Fruit fly (Drosophila melanogaster) whole organism, embryonic: ENCODE data around the gene CG31924.

Experiments used
- ATbp ChIP-seq: fragments of 200-800 bp; sonication (Bioruptor generic); optimal IDR thresholded peaks from 2 replicates; lab custom pipeline; 2017; ENCODE audit warnings: missing biosample characterization, mild to moderate bottlenecking, missing genetic modification characterization, missing genetic modification reagents
- Ada2b ChIP-seq: fragments of 200-800 bp; sonication (Bioruptor generic); IDR thresholded peaks from 2 replicates; pipeline ENCODE4 v1.3.6; 2022; ENCODE audit warnings: missing biosample characterization, missing genetic modification characterization
- B-H2 ChIP-seq: fragments of 200-800 bp; sonication (Bioruptor generic); optimal IDR thresholded peaks from 2 replicates; lab custom pipeline; 2018; ENCODE audit warnings: missing biosample characterization, mild to moderate bottlenecking, missing genetic modification characterization
- CG10979 ChIP-seq: fragments of 200-800 bp; sonication (Bioruptor generic); optimal IDR thresholded peaks from 2 replicates; lab custom pipeline; 2018; ENCODE audit warnings: missing biosample characterization, mild to moderate bottlenecking, missing genetic modification characterization, moderate library complexity
- CG11560 ChIP-seq: fragments of 200-800 bp; sonication (Bioruptor generic); IDR thresholded peaks from 3 replicates; pipeline ENCODE4 v1.3.6; 2022; ENCODE audit warnings: missing biosample characterization, missing genetic modification characterization
- CG11696 ChIP-seq: fragments of 200-800 bp; sonication (Bioruptor generic); IDR thresholded peaks from 2 replicates; pipeline ENCODE4 v1.3.6; 2022; ENCODE audit warnings: missing biosample characterization, missing genetic modification characterization
- CG14965 ChIP-seq: fragments of 200-800 bp; sonication (Bioruptor generic); optimal IDR thresholded peaks from 2 replicates; lab custom pipeline; 2016; ENCODE audit warnings: missing biosample characterization, missing genetic modification characterization, borderline replicate concordance
- CG1647 ChIP-seq: fragments of 200-800 bp; sonication (Bioruptor generic); optimal IDR thresholded peaks from 3 replicates; lab custom pipeline; 2016; ENCODE audit warnings: missing biosample characterization, missing genetic modification characterization
- CG17361 ChIP-seq: fragments of 200-800 bp; sonication (Bioruptor generic); IDR thresholded peaks from 3 replicates; pipeline ENCODE4 v1.3.6; 2022; ENCODE audit warnings: missing biosample characterization, missing genetic modification characterization
- CG17568 ChIP-seq: fragments of 200-800 bp; sonication (Bioruptor generic); optimal IDR thresholded peaks from 2 replicates; lab custom pipeline; 2018; ENCODE audit warnings: missing biosample characterization, mild to moderate bottlenecking, missing genetic modification characterization, moderate library complexity
- CG17829 ChIP-seq: fragments of 200-800 bp; optimal IDR thresholded peaks from 2 replicates; lab custom pipeline; 2019; ENCODE audit warnings: missing biosample characterization, mild to moderate bottlenecking, missing genetic modification characterization, moderate library complexity
- CG7271 ChIP-seq: fragments of 200-800 bp; sonication (Bioruptor generic); optimal IDR thresholded peaks from 2 replicates; lab custom pipeline; 2018; ENCODE audit warnings: missing biosample characterization, mild to moderate bottlenecking, missing genetic modification characterization, moderate library complexity
- CG8359 ChIP-seq: fragments of 200-800 bp; sonication (Bioruptor generic); optimal IDR thresholded peaks from 2 replicates; lab custom pipeline; 2017; ENCODE audit warnings: missing biosample characterization, mild to moderate bottlenecking, missing genetic modification characterization, borderline replicate concordance
- Drgx ChIP-seq: fragments of 200-800 bp; sonication (Bioruptor generic); IDR thresholded peaks from 2 replicates; pipeline ENCODE4 v1.3.6; 2022; ENCODE audit warnings: missing biosample characterization, missing genetic modification characterization
- Ets65A ChIP-seq: fragments of 200-800 bp; sonication (Bioruptor generic); peaks from one replicate; lab custom pipeline; 2016; ENCODE audit warnings: missing biosample characterization, missing genetic modification characterization
- Gug ChIP-seq: fragments of 200-800 bp; sonication (Bioruptor generic); IDR thresholded peaks from 4 replicates; pipeline ENCODE4 v1.3.6; 2022; ENCODE audit warnings: missing biosample characterization, missing genetic modification characterization
- NK7.1 ChIP-seq: fragments of 200-800 bp; sonication (Bioruptor generic); optimal IDR thresholded peaks from 3 replicates; lab custom pipeline; 2016; ENCODE audit warnings: missing biosample characterization, missing genetic modification characterization
- Nf-YC ChIP-seq: fragments of 200-800 bp; optimal IDR thresholded peaks from 3 replicates; lab custom pipeline; 2019; ENCODE audit warnings: missing biosample characterization, mild to moderate bottlenecking, missing genetic modification characterization, moderate library complexity
- Poxn ChIP-seq: fragments of 200-800 bp; sonication (Bioruptor generic); IDR thresholded peaks from 2 replicates; pipeline ENCODE4 v1.3.6; 2022; ENCODE audit warnings: missing biosample characterization, missing genetic modification characterization
- Ssrp ChIP-seq: fragments of 200-800 bp; sonication (Bioruptor generic); optimal IDR thresholded peaks from 2 replicates; lab custom pipeline; 2018; ENCODE audit warnings: missing biosample characterization, mild to moderate bottlenecking, missing genetic modification characterization, moderate library complexity
- al ChIP-seq: fragments of 200-800 bp; sonication (Bioruptor generic); IDR thresholded peaks from 2 replicates; pipeline ENCODE4 v1.3.6; 2022; ENCODE audit warnings: missing biosample characterization, missing genetic modification characterization
- ara ChIP-seq: fragments of 200-800 bp; sonication (Bioruptor generic); IDR thresholded peaks from 2 replicates; pipeline ENCODE4 v1.3.6; 2022; ENCODE audit warnings: missing biosample characterization, missing genetic modification characterization
- bsh ChIP-seq, 2 experiments: fragments of 200-800 bp; sonication (Bioruptor generic); optimal IDR thresholded peaks; 2 replicates each; lab custom pipeline; 2017 to 2018; ENCODE audit warnings: mild to moderate bottlenecking in 2 of 2, missing biosample characterization in 2 of 2, missing genetic modification characterization in 2 of 2, moderate library complexity in 1 of 2
- chinmo ChIP-seq: fragments of 200-800 bp; sonication (Bioruptor generic); IDR thresholded peaks from 4 replicates; pipeline ENCODE4 v1.3.6; 2022; ENCODE audit warnings: missing biosample characterization, missing genetic modification characterization; ENCODE audit not compliant: partially characterized antibody
- dysf ChIP-seq: fragments of 200-800 bp; sonication (Bioruptor generic); IDR thresholded peaks from 3 replicates; pipeline ENCODE4 v1.3.6; 2022; ENCODE audit warnings: missing biosample characterization, missing genetic modification characterization
- exex ChIP-seq: fragments of 200-800 bp; sonication (Bioruptor generic); optimal IDR thresholded peaks from 4 replicates; lab custom pipeline; 2018; ENCODE audit warnings: missing biosample characterization, mild to moderate bottlenecking, missing genetic modification characterization, moderate library complexity
- fru ChIP-seq: fragments of >200 bp; optimal IDR thresholded peaks from 2 replicates; lab custom pipeline; 2017
- gsb-n ChIP-seq: fragments of 200-800 bp; sonication (Bioruptor generic); optimal IDR thresholded peaks from 3 replicates; lab custom pipeline; 2018; ENCODE audit warnings: missing biosample characterization, mild to moderate bottlenecking, missing genetic modification characterization
- jumu ChIP-seq: fragments of 200-800 bp; sonication (Bioruptor generic); optimal IDR thresholded peaks from 3 replicates; lab custom pipeline; 2016; ENCODE audit warnings: missing biosample characterization, missing genetic modification characterization
- nerfin-1 ChIP-seq: fragments of 200-800 bp; sonication (Bioruptor generic); optimal IDR thresholded peaks from 3 replicates; lab custom pipeline; 2019; ENCODE audit warnings: missing biosample characterization, mild to moderate bottlenecking, missing genetic modification characterization, moderate library complexity
- pb ChIP-seq: fragments of 200-800 bp; sonication (Bioruptor generic); optimal IDR thresholded peaks from 3 replicates; lab custom pipeline; 2016; ENCODE audit warnings: missing biosample characterization, missing genetic modification characterization
- pros ChIP-seq: fragments of 200-800 bp; sonication (Bioruptor generic); optimal IDR thresholded peaks from 3 replicates; lab custom pipeline; 2019; ENCODE audit warnings: missing biosample characterization, mild to moderate bottlenecking, missing genetic modification characterization, moderate library complexity
- sens ChIP-seq: fragments of 200-800 bp; sonication (Bioruptor generic); peaks from one replicate; lab custom pipeline; 2016; ENCODE audit warnings: missing biosample characterization, missing genetic modification characterization
- tna ChIP-seq: fragments of 200-800 bp; sonication (Bioruptor generic); IDR thresholded peaks from 2 replicates; pipeline ENCODE4 v1.3.6; 2022; ENCODE audit warnings: missing biosample characterization, missing genetic modification characterization; ENCODE audit not compliant: partially characterized antibody
- tx ChIP-seq: fragments of 200-800 bp; sonication (Bioruptor generic); optimal IDR thresholded peaks from 2 replicates; lab custom pipeline; 2016; ENCODE audit warnings: missing biosample characterization, missing genetic modification characterization
- zf30C ChIP-seq: fragments of 200-800 bp; sonication (Bioruptor generic); optimal IDR thresholded peaks from 3 replicates; lab custom pipeline; 2018; ENCODE audit warnings: missing biosample characterization, mild to moderate bottlenecking, missing genetic modification characterization

Gene CG31924

dm6 chr2L:1390271-1390670, 35.6 kb upstream of the CG31924 start (continued):
- peak; percentile 80 for TF ChIP-seq pros (GFP tag; lab: Kevin White, UChicago)
- TF ChIP-seq CG8359 (GFP tag; lab: Kevin White, UChicago), result no peak
- no peak for TF ChIP-seq dysf (GFP tag; lab: Robert Waterston, UW)
- TF ChIP-seq tx, result no peak
- no peak for TF ChIP-seq jumu (GFP tag; lab: Kevin White, UChicago)
- TF ChIP-seq ATbp (GFP tag; lab: Kevin White, UChicago), result no peak
- TF ChIP-seq Drgx, result no peak
- peak; percentile 26 for TF ChIP-seq gsb-n (tag; lab: Kevin White, UChicago)
- TF ChIP-seq CG11560 (tag; lab: Robert Waterston, UW), result no peak
- TF ChIP-seq Gug (GFP tag; lab: Robert Waterston, UW), result no peak
- TF ChIP-seq nerfin-1 (tag; lab: Kevin White, UChicago), result peak; percentile 96
- no peak for TF ChIP-seq CG14965 (GFP tag; lab: Kevin White, UChicago)
- no peak for TF ChIP-seq CG11696 (GFP tag; lab: Robert Waterston, UW)
- no peak for TF ChIP-seq CG17829 (tag; lab: Kevin White, UChicago)
- TF ChIP-seq chinmo (GFP tag; lab: Robert Waterston, UW), result 0 out of 4 replicates have a peak, but pooled peaks have one; percentile 30
- no peak for TF ChIP-seq ara (GFP tag; lab: Robert Waterston, UW)
- no peak for TF ChIP-seq Ada2b (GFP tag; lab: Robert Waterston, UW)

dm6 chr2L:1387811-1388210, 33.1 kb upstream of the CG31924 start:
- TF ChIP-seq CG1647, result no peak
- no peak for TF ChIP-seq CG14965 (GFP tag; lab: Kevin White, UChicago)
- TF ChIP-seq CG10979, result no peak
- 0 out of 2 replicates have a peak, but pooled peaks have one; percentile 29 for TF ChIP-seq Drgx
- TF ChIP-seq fru (lab: Kevin White, UChicago), result no peak
- TF ChIP-seq zf30C (GFP tag; lab: Kevin White, UChicago), result peak; percentile 33
- TF ChIP-seq sens, result no peak
- TF ChIP-seq bsh (GFP tag; optimal IDR thresholded peaks at IDR 0.05; lab: Kevin White, UChicago), result peak in 1 of 2 experiments; percentile 27
- TF ChIP-seq CG17568 (GFP tag; lab: Kevin White, UChicago), result no peak
- TF ChIP-seq CG17361, result 0 out of 3 replicates have a peak, but pooled peaks have one; percentile 9
- TF ChIP-seq CG7271 (tag; lab: Kevin White, UChicago), result no peak
- no peak for TF ChIP-seq B-H2 (GFP tag; lab: Kevin White, UChicago)
- TF ChIP-seq Ets65A (GFP tag; lab: Kevin White, UChicago), result peak; percentile 53
- TF ChIP-seq pb (GFP tag; lab: Kevin White, UChicago), result no peak
- no peak for TF ChIP-seq tna (GFP tag; lab: Robert Waterston, UW)
- TF ChIP-seq nerfin-1 (tag; lab: Kevin White, UChicago), result peak; percentile 27
- TF ChIP-seq NK7.1 (GFP tag; lab: Kevin White, UChicago), result no peak
- no peak for TF ChIP-seq Poxn (GFP tag; lab: Robert Waterston, UW)

- TF ChIP-seq Ssrp, result peak; percentile 6
- TF ChIP-seq Nf-YC (tag; lab: Kevin White, UChicago), result no peak
- TF ChIP-seq Ets65A (GFP tag; lab: Kevin White, UChicago), result peak; percentile 74
- peak; percentile 47; the same call in 1 of the 3 replicates for TF ChIP-seq CG17361
- TF ChIP-seq exex (tag; lab: Kevin White, UChicago), result no peak
- TF ChIP-seq al (GFP tag; lab: Robert Waterston, UW), result no peak
These were observed 31.8 kb upstream of the CG31924 start for dm6 chr2L:1386512-1386911.
